Worm (Caenorhabditis elegans) whole organism, L1 larva: ENCODE data around the gene appg-2.

ENCODE experiments used
- fkh-10 ChIP-seq: sonication (generic microtip); optimal IDR thresholded peaks from 2 replicates; lab custom pipeline; 2017; ENCODE audit warnings: missing biosample characterization, missing genetic modification reagents, missing genetic modification characterization
- nhr-71 ChIP-seq: sonication (generic microtip); optimal IDR thresholded peaks from 2 replicates; lab custom pipeline; 2016; ENCODE audit warnings: mild to moderate bottlenecking, missing genetic modification characterization, moderate library complexity, missing compliant biosample characterization
- pqm-1 ChIP-seq: sonication (generic microtip); optimal IDR thresholded peaks from 3 replicates; lab custom pipeline; 2017; ENCODE audit warnings: missing biosample characterization, missing genetic modification characterization
- unc-62 ChIP-seq: fragments of 150-350 bp; optimal IDR thresholded peaks from 2 replicates; lab custom pipeline; 2014; ENCODE audit warnings: missing biosample characterization, missing genetic modification reagents, missing genetic modification characterization
- zag-1 ChIP-seq: fragments of 150-350 bp; optimal IDR thresholded peaks from 2 replicates; lab custom pipeline; 2014; ENCODE audit warnings: missing biosample characterization, missing genetic modification characterization
- ztf-11 ChIP-seq, 2 experiments: sonication (generic microtip); optimal IDR thresholded peaks; 2 replicates each; lab custom pipeline; 2016 to 2017; ENCODE audit warnings: missing genetic modification characterization in 2 of 2, missing biosample characterization in 1 of 2, missing compliant biosample characterization in 1 of 2

ce11 chrII:8832941-8833340 is 32.0 kb downstream of the appg-2 start:
- TF ChIP-seq zag-1 (tag; lab: Kevin White, UChicago), result no peak
- TF ChIP-seq nhr-71, result no peak
- no peak for TF ChIP-seq unc-62 (GFP tag; lab: Kevin White, UChicago)
- TF ChIP-seq pqm-1, result no peak
- TF ChIP-seq ztf-11 (tag; optimal IDR thresholded peaks at IDR 0.05; lab: Kevin White, UChicago), result no peak
- no peak for TF ChIP-seq fkh-10 (GFP tag; lab: Kevin White, UChicago)
